Worm (Caenorhabditis elegans): ENCODE measurements around the gene lgc-40.

DNA sequence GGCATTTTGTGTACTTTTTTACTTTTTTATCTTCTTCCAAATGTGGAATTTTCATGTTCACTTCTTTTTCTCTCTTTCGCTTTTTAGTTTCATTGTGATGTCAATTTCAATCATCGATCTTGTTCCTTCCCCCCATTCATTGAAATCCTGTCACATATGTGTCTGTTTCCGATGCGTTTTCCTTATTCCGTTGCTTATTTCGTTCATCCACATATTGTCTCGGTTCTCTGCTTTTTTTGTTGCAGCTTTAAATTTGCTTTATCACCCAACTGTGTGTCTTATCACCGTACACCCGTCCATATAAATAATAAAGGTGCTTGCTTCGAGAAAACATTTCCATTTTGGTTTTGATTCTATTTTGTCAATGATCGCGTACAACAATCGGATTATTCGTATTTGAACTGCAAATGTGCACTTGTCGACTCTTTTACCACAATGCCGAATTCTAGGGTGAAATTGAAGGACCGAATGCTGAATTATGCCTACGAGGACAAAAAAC is 49.4 kb downstream of the lgc-40 start, which contains the start of the genes C43H6.12 and trpp-12:
- no peak for TF ChIP-seq nhr-237 (tag; optimal IDR thresholded peaks at IDR 0.05)
- no peak for TF ChIP-seq mab-5 (tag; optimal IDR thresholded peaks at IDR 0.05)
- TF ChIP-seq nhr-28 (tag; optimal IDR thresholded peaks at IDR 0.05), result no peak
- TF ChIP-seq snpc-4 (tag; optimal IDR thresholded peaks at IDR 0.05), result no peak
- TF ChIP-seq ces-1 (GFP tag; optimal IDR thresholded peaks at IDR 0.05), result no peak
- no peak for TF ChIP-seq ztf-11 (tag; optimal IDR thresholded peaks at IDR 0.05)
- TF ChIP-seq unc-62 (GFP tag; optimal IDR thresholded peaks at IDR 0.05), result no peak
- no peak for TF ChIP-seq bed-3 (GFP tag; optimal IDR thresholded peaks at IDR 0.05)
- no peak for TF ChIP-seq mls-2 (tag; optimal IDR thresholded peaks at IDR 0.05)
- no peak for TF ChIP-seq unc-39 (tag; optimal IDR thresholded peaks at IDR 0.05)
- TF ChIP-seq elt-1 (tag; optimal IDR thresholded peaks at IDR 0.05; ENCODE audit: borderline replicate concordance, insufficient read depth), result no peak

Data from whole organism, mixed stage, embryonic.